Worm (Caenorhabditis elegans): ENCODE data around the gene pqn-62.

- TF ChIP-seq daf-8 (GFP tag; IDR thresholded peaks at IDR 0.05), result no peak
- TF ChIP-seq T26A8.4 (GFP tag; IDR thresholded peaks at IDR 0.05), result no peak
- no peak for TF ChIP-seq mxl-3 (GFP tag; optimal IDR thresholded peaks at IDR 0.05)
- TF ChIP-seq set-16 (GFP tag; IDR thresholded peaks at IDR 0.05), result no peak
- no peak for TF ChIP-seq mdl-1 (tag; optimal IDR thresholded peaks at IDR 0.05)
- TF ChIP-seq ZK337.2 (GFP tag; IDR thresholded peaks at IDR 0.05), result no peak
- TF ChIP-seq unc-62 (GFP tag; optimal IDR thresholded peaks at IDR 0.05 in 1 of 2), result peak in 1 of 2 experiments; percentile 54
- no peak for TF ChIP-seq unc-62 (tag; optimal IDR thresholded peaks at IDR 0.05)
- no peak for TF ChIP-seq fos-1 (tag; optimal IDR thresholded peaks at IDR 0.05)
Measured at ce11 chrX:5174256-5174655, 21.7 kb upstream of the pqn-62 start, which contains the start of gene zchc-1A.
